Worm (Caenorhabditis elegans) whole organism, L3 larva: Measurements from ENCODE around the gene M03A8.3.

Experiments used
- fos-1 ChIP-seq: fragments of 150-350 bp; optimal IDR thresholded peaks from 2 replicates; lab custom pipeline; 2014; ENCODE audit warnings: missing biosample characterization, missing genetic modification characterization
- jun-1 ChIP-seq: fragments of 150-350 bp; optimal IDR thresholded peaks from 2 replicates; lab custom pipeline; 2014; ENCODE audit warnings: missing biosample characterization, missing genetic modification reagents, missing genetic modification characterization
- nhr-12 ChIP-seq: fragments of 150-350 bp; optimal IDR thresholded peaks from 2 replicates; lab custom pipeline; 2014; ENCODE audit warnings: missing biosample characterization, missing genetic modification characterization

DNA sequence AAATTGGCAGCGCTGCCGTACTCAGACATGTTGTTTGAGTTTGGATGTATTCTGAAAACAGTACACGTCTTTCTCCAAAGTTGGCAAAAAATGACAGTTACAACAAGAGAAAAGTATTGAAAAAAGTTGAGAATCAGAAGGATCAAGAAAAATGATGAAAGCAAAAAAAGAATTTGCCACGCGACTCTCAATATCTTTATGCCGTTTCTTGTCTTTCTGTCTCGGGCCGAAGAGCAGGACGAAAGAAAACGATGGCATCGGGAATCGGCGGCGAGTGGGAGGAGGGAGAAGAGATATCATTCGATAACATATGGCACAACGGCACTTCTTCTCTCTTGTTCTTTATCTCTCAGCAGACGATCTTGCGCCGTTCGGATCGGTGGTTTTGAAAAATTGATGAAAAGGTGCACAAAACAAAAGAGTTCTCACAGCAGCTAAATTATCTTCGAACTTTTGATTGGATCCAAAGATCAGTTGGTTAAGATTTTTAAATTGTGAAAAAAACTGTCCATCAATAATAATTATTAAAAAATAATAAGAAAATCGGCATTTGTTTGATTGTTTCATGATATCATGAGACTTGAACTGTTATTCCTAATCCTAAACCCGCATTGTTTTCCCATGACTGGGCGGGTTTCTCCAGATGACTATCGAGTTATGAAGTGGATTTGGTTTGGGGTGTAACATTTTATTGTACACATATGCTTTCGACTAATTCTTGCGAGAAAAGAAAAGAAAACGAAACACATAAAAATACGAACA, 23.5 kb downstream of the M03A8.3 start, which contains the start of gene gei-15:
- TF ChIP-seq nhr-12 = no peak
- TF ChIP-seq jun-1 (tag; lab: Kevin White, UChicago) = no peak
- no peak for TF ChIP-seq fos-1 (tag; lab: Kevin White, UChicago)
